Fruit fly (Drosophila melanogaster): ENCODE data around the gene pasha.

- no peak for TF ChIP-seq EcR (GFP tag; optimal IDR thresholded peaks at IDR 0.05)
- TF ChIP-seq rn (GFP tag; IDR thresholded peaks at IDR 0.05) = no peak
- TF ChIP-seq fd96Ca (GFP tag; IDR thresholded peaks at IDR 0.05) = no peak
- TF ChIP-seq Pif1A (GFP tag; optimal IDR thresholded peaks at IDR 0.05) = no peak
- TF ChIP-seq CG14655 (GFP tag; optimal IDR thresholded peaks at IDR 0.05) = no peak
- TF ChIP-seq CG9948 (tag; optimal IDR thresholded peaks at IDR 0.05) = no peak
- no peak for TF ChIP-seq CG10348 (GFP tag; IDR thresholded peaks at IDR 0.05)
- no peak for TF ChIP-seq CG17806 (tag; optimal IDR thresholded peaks at IDR 0.05)
- TF ChIP-seq CG32121 (GFP tag; IDR thresholded peaks at IDR 0.05) = no peak
- TF ChIP-seq CG8301 (tag; optimal IDR thresholded peaks at IDR 0.05) = no peak
- no peak for TF ChIP-seq CG34367 (tag; optimal IDR thresholded peaks at IDR 0.05)
- TF ChIP-seq Snoo (tag; optimal IDR thresholded peaks at IDR 0.05) = no peak
- TF ChIP-seq CG13204 (GFP tag; optimal IDR thresholded peaks at IDR 0.05) = no peak
- no peak for TF ChIP-seq CG12605 (GFP tag; IDR thresholded peaks at IDR 0.05)
These were observed 12.0 kb upstream of the pasha start for dm6 chr3R:31605790-31606189.
